Fruit fly (Drosophila melanogaster): ENCODE results near the gene CG32638.

CG32638 gene

DNA sequence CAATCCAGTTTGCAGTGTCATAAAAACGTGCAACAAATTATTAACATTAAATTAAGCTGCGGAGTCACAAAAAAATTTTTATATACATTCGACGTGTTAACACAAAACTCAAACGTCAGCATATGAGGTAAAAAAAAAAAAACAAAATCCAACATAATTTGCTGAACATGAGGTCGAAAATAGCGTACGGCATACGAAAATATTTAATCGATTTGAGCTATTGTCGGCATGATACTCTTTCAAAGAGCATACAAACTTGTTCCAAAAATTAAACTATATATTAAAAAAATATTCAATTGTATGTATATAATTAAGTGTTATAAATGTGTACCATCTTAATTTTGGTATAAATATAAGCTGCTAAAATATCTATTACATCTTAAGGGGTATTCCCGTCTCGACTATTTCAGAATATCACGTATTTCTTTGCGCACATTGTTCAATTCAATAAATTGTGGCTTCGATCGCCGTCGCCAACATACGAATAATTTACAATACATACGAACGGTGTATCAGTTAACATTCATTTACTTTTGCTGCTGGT lies 18.9 kb downstream of the CG32638 start:
- TF ChIP-seq fd96Ca (GFP tag; IDR thresholded peaks at IDR 0.05) (no peak), CG32121 (GFP tag; IDR thresholded peaks at IDR 0.05) (peak; percentile 11; the same call in 1 of the 2 replicates), CG8159 (tag; optimal IDR thresholded peaks at IDR 0.05) (no peak)

DNA sequence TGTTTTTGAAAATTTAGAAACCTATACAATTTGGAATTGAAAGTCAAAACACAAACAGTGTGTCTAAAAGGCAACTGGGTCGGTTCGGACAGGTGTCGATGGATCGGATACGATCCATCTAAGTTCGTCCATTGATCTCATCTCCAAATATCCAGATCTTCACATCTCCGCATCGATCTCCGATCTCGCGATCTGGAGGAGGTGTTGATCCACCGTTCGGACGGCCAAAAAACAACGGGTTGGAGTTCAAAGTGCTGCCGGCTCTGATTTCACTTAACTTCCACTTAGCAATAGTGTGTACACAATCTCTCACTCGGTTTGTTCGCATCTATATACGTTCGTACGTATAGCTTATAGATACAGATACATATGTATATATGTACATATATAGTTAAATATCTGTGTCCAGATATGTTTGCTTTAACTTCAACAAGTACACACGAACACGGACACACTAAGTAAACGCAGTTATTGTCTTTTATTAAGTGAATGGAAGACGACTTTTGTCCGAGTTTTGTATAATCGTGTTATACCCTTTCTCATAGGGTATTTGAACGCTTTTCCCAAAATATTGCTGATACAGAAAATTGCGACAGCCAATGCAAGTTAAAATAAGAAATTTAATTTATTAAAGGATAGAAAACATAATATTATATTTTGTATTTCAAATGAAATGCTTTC lies 20.3 kb downstream of the CG32638 start, which contains the start of gene Fer3HCH:
Fer3HCH (minus strand) TSS at position 51 of the 681 bp plus-strand sequence.
- TF ChIP-seq CG10348 (GFP tag; IDR thresholded peaks at IDR 0.05) = no peak
- peak; percentile 9 for TF ChIP-seq CG15710 (tag; optimal IDR thresholded peaks at IDR 0.05)
- no peak for TF ChIP-seq D1 (tag; optimal IDR thresholded peaks at IDR 0.05)
- TF ChIP-seq CG8301 (tag; optimal IDR thresholded peaks at IDR 0.05) = no peak
- TF ChIP-seq CG14655 (GFP tag; optimal IDR thresholded peaks at IDR 0.05) = peak; percentile 21
- TF ChIP-seq Ets98B (GFP tag; IDR thresholded peaks at IDR 0.05) = peak; percentile 8; the same call in 1 of the 2 replicates
- no peak for TF ChIP-seq Pif1B (GFP tag; optimal IDR thresholded peaks at IDR 0.05)
- TF ChIP-seq CG34367 (tag; optimal IDR thresholded peaks at IDR 0.05) = no peak
- TF ChIP-seq EcR (GFP tag; optimal IDR thresholded peaks at IDR 0.05) = no peak
- TF ChIP-seq rn (GFP tag; IDR thresholded peaks at IDR 0.05) = no peak
- no peak for TF ChIP-seq fd96Ca (GFP tag; IDR thresholded peaks at IDR 0.05)
- no peak for TF ChIP-seq CG13204 (GFP tag; optimal IDR thresholded peaks at IDR 0.05)
- TF ChIP-seq gl (tag; optimal IDR thresholded peaks at IDR 0.05) = peak; percentile 39
- TF ChIP-seq CG8159 (tag; optimal IDR thresholded peaks at IDR 0.05) = peak; percentile 26

DNA sequence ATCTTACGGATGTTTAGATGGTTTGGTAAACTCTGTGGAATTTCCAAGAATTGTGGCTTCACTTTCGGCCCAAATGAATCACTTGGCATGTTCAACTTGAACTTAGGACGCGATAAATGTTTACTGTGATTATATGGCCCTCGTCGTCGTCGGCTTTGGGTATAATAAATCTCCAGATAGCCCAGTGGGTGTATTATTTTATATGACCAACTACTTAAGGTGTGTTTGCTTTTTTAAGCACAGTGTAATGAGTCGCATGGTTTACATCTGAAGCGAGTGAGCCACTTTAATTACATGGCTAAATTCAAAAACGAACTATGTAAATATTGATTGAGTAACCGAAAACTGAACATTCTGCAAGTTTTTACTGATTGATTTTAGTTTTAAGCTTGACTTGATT lies 23.4 kb downstream of the CG32638 start:
- no peak for TF ChIP-seq D1 (tag; optimal IDR thresholded peaks at IDR 0.05)
- TF ChIP-seq Ets98B (GFP tag; IDR thresholded peaks at IDR 0.05) = no peak
- no peak for TF ChIP-seq Snoo (tag; optimal IDR thresholded peaks at IDR 0.05)
- no peak for TF ChIP-seq CG4496 (GFP tag; IDR thresholded peaks at IDR 0.05)
- no peak for TF ChIP-seq Pif1A (GFP tag; optimal IDR thresholded peaks at IDR 0.05)

DNA sequence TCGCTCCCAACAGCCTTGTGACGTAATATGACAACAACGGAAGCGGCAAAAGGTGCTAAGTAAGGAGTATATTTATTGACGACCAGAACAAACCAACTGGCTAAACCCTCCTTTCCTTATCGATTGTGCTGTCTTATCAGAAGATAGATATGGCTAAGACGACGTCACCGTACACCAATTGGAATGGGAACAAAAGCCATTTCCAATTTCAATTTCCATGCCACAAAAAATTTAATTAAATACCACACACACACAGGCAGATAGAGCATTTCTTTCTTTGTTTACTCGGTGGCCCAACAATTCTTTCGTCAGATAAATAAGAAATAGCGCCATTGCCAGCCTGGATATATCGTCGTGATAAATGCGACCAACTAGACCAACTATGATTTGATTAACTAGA lies 24.0 kb downstream of the CG32638 start:
- no peak for TF ChIP-seq CG17806 (tag; optimal IDR thresholded peaks at IDR 0.05)
- no peak for TF ChIP-seq Snoo (tag; optimal IDR thresholded peaks at IDR 0.05)
- TF ChIP-seq CG15710 (tag; optimal IDR thresholded peaks at IDR 0.05) = no peak
- TF ChIP-seq CG12605 (GFP tag; IDR thresholded peaks at IDR 0.05) = no peak
- TF ChIP-seq gl (tag; optimal IDR thresholded peaks at IDR 0.05) = no peak
- TF ChIP-seq CG4496 (GFP tag; IDR thresholded peaks at IDR 0.05) = no peak
- TF ChIP-seq CG9948 (tag; optimal IDR thresholded peaks at IDR 0.05) = no peak
- no peak for TF ChIP-seq fd96Ca (GFP tag; IDR thresholded peaks at IDR 0.05)
- no peak for TF ChIP-seq rn (GFP tag; IDR thresholded peaks at IDR 0.05)
- no peak for TF ChIP-seq CG13204 (GFP tag; optimal IDR thresholded peaks at IDR 0.05)
- no peak for TF ChIP-seq EcR (GFP tag; optimal IDR thresholded peaks at IDR 0.05)
- no peak for TF ChIP-seq CG8159 (tag; optimal IDR thresholded peaks at IDR 0.05)

DNA sequence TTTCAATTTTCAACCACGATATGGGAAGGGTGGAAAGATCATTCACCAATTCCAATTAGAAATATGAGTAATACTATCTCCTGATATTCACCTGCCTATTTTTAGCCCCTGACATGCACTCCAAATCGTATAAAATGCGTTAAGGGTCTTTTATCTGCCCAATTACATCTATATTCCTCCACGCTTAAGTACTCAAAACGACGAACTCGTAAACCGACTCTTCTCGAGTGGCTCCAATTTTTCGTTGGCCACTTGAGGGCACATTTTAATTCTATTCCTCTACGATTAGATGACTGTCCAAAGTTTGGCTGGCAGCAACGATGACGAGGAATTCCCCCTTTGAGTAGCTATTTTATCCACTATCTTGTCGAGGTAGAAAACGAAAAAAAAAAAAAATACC lies 26.8 kb downstream of the CG32638 start:
- TF ChIP-seq gl (tag; optimal IDR thresholded peaks at IDR 0.05) (no peak), CG8159 (tag; optimal IDR thresholded peaks at IDR 0.05) (no peak), Snoo (tag; optimal IDR thresholded peaks at IDR 0.05) (no peak), CG14655 (GFP tag; optimal IDR thresholded peaks at IDR 0.05) (no peak), CG34367 (tag; optimal IDR thresholded peaks at IDR 0.05) (no peak), CG13204 (GFP tag; optimal IDR thresholded peaks at IDR 0.05) (no peak), fd96Ca (GFP tag; IDR thresholded peaks at IDR 0.05) (no peak), rn (GFP tag; IDR thresholded peaks at IDR 0.05) (no peak), CG10348 (GFP tag; IDR thresholded peaks at IDR 0.05) (no peak), CG15710 (tag; optimal IDR thresholded peaks at IDR 0.05) (no peak), Pif1B (GFP tag; optimal IDR thresholded peaks at IDR 0.05) (no peak), CG4496 (GFP tag; IDR thresholded peaks at IDR 0.05) (no peak), CG17806 (tag; optimal IDR thresholded peaks at IDR 0.05) (no peak), CG9948 (tag; optimal IDR thresholded peaks at IDR 0.05) (no peak), CG32121 (GFP tag; IDR thresholded peaks at IDR 0.05) (no peak), CG12605 (GFP tag; IDR thresholded peaks at IDR 0.05) (no peak), Ets98B (GFP tag; IDR thresholded peaks at IDR 0.05) (no peak)

DNA sequence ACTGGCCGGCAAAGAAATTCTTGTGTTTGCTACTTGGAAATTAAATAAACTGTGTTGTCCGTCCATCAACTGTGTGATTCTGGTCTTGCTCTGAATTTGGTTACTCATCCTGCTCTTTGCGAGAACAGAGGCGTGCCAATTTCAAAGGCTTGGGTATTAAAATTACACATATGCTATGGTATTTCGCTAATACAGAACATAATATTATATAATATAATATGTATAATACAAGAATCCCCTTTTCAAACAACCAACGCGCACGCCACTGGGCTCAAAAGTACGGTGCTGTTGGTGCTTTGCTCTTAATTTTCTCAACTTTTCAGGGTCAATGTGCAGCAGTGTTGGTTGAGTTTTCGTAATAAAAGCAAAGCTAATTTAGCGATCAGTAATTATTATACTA lies 28.7 kb downstream of the CG32638 start:
- TF ChIP-seq Ets98B (GFP tag; IDR thresholded peaks at IDR 0.05) = peak; percentile 76
- TF ChIP-seq CG8159 (tag; optimal IDR thresholded peaks at IDR 0.05) = peak; percentile 28
- no peak for TF ChIP-seq D1 (tag; optimal IDR thresholded peaks at IDR 0.05)
- TF ChIP-seq CG10348 (GFP tag; IDR thresholded peaks at IDR 0.05) = 0 out of 2 replicates have a peak, but pooled peaks have one; percentile 33
- peak; percentile 59 for TF ChIP-seq Pif1B (GFP tag; optimal IDR thresholded peaks at IDR 0.05)
- peak; percentile 55 for TF ChIP-seq CG15710 (tag; optimal IDR thresholded peaks at IDR 0.05)
- peak; percentile 38; the same call in 1 of the 2 replicates for TF ChIP-seq rn (GFP tag; IDR thresholded peaks at IDR 0.05)
- peak; percentile 73 for TF ChIP-seq Snoo (tag; optimal IDR thresholded peaks at IDR 0.05)
- TF ChIP-seq gl (tag; optimal IDR thresholded peaks at IDR 0.05) = no peak
- no peak for TF ChIP-seq CG14655 (GFP tag; optimal IDR thresholded peaks at IDR 0.05)
- peak; percentile 90 for TF ChIP-seq CG4496 (GFP tag; IDR thresholded peaks at IDR 0.05)
- TF ChIP-seq CG8301 (tag; optimal IDR thresholded peaks at IDR 0.05) = peak; percentile 47
- peak; percentile 52 for TF ChIP-seq CG9948 (tag; optimal IDR thresholded peaks at IDR 0.05)
- TF ChIP-seq Pif1A (GFP tag; optimal IDR thresholded peaks at IDR 0.05) = peak; percentile 44
- peak; percentile 43 for TF ChIP-seq CG17806 (tag; optimal IDR thresholded peaks at IDR 0.05)
- peak; percentile 29 for TF ChIP-seq CG34367 (tag; optimal IDR thresholded peaks at IDR 0.05)
- peak; percentile 37; the same call in 1 of the 2 replicates for TF ChIP-seq CG12605 (GFP tag; IDR thresholded peaks at IDR 0.05)
- TF ChIP-seq CG32121 (GFP tag; IDR thresholded peaks at IDR 0.05) = peak; percentile 76; the same call in 1 of the 2 replicates
- no peak for TF ChIP-seq CG13204 (GFP tag; optimal IDR thresholded peaks at IDR 0.05)
- no peak for TF ChIP-seq EcR (GFP tag; optimal IDR thresholded peaks at IDR 0.05)
- peak; percentile 81 for TF ChIP-seq fd96Ca (GFP tag; IDR thresholded peaks at IDR 0.05)
